Worm (Caenorhabditis elegans): ENCODE data around the gene Y50D4A.4.

The Y50D4A.4 gene

ce11 chrV:1154472-1155278 lies 41.3 kb downstream of the Y50D4A.4 start (continued):
- TF ChIP-seq madf-5 (GFP tag; IDR thresholded peaks at IDR 0.05): no peak
- no peak for TF ChIP-seq nhr-48 (tag; optimal IDR thresholded peaks at IDR 0.05)
- TF ChIP-seq Y75B8A.6 (GFP tag; IDR thresholded peaks at IDR 0.05): no peak
- TF ChIP-seq attf-4 (tag; optimal IDR thresholded peaks at IDR 0.05): no peak
- no peak for TF ChIP-seq Y105C5A.15 (GFP tag; IDR thresholded peaks at IDR 0.05)
- TF ChIP-seq aly-2 (tag; optimal IDR thresholded peaks at IDR 0.05): no peak
- peak; percentile 98 for TF ChIP-seq aha-1 (tag)
- TF ChIP-seq ceh-44 (GFP tag; IDR thresholded peaks at IDR 0.05): no peak
- no peak for TF ChIP-seq cey-2 (tag; optimal IDR thresholded peaks at IDR 0.05; ENCODE audit: borderline replicate concordance, insufficient read depth)
- no peak for TF ChIP-seq daf-8 (GFP tag; IDR thresholded peaks at IDR 0.05)
- TF ChIP-seq D1046.2 (GFP tag; IDR thresholded peaks at IDR 0.05): no peak
- no peak for TF ChIP-seq jun-1 (tag; optimal IDR thresholded peaks at IDR 0.05)
- TF ChIP-seq ztf-7 (tag; optimal IDR thresholded peaks at IDR 0.05): no peak
- no peak for TF ChIP-seq tag-97 (GFP tag; IDR thresholded peaks at IDR 0.05)
- TF ChIP-seq unc-39 (tag; optimal IDR thresholded peaks at IDR 0.05): no peak
- no peak for TF ChIP-seq ztf-11 (tag; optimal IDR thresholded peaks at IDR 0.05)
- TF ChIP-seq mdt-29 (GFP tag; IDR thresholded peaks at IDR 0.05): no peak
- TF ChIP-seq F49E8.2 (tag; optimal IDR thresholded peaks at IDR 0.05; ENCODE audit: borderline replicate concordance): no peak
- no peak for TF ChIP-seq nhr-25 (tag; optimal IDR thresholded peaks at IDR 0.05; ENCODE audit: borderline replicate concordance, insufficient read depth)
- peak; percentile 55 for TF ChIP-seq hlh-30 (tag; optimal IDR thresholded peaks at IDR 0.05; ENCODE audit: insufficient read depth)
- TF ChIP-seq ceh-28 (tag; optimal IDR thresholded peaks at IDR 0.05): no peak
- TF ChIP-seq nhr-76 (tag; optimal IDR thresholded peaks at IDR 0.05): no peak
- TF ChIP-seq daf-19 (GFP tag; conservative IDR thresholded peaks at IDR 0.05): no peak
- no peak for TF ChIP-seq dmd-8 (GFP tag; IDR thresholded peaks at IDR 0.05)
- no peak for TF ChIP-seq sdz-12 (GFP tag; optimal IDR thresholded peaks at IDR 0.05)
- no peak for TF ChIP-seq ZK546.5 (tag; optimal IDR thresholded peaks at IDR 0.05)
- peak; percentile 36 for TF ChIP-seq mxl-3 (GFP tag; optimal IDR thresholded peaks at IDR 0.05)
- no peak for TF ChIP-seq daf-12 (tag; optimal IDR thresholded peaks at IDR 0.05)
- TF ChIP-seq lin-29 (GFP tag; IDR thresholded peaks at IDR 0.05): 0 out of 2 replicates have a peak, but pooled peaks have one; percentile 33
- no peak for TF ChIP-seq snpc-4 (tag; optimal IDR thresholded peaks at IDR 0.05)
- TF ChIP-seq zip-2 (tag; optimal IDR thresholded peaks at IDR 0.05): no peak
- TF ChIP-seq egl-27 (tag; optimal IDR thresholded peaks at IDR 0.05): no peak
- no peak for TF ChIP-seq nhr-237 (tag; optimal IDR thresholded peaks at IDR 0.05)
- TF ChIP-seq ceh-20 (GFP tag; IDR thresholded peaks at IDR 0.05): no peak
- peak; percentile 35; the same call in 1 of the 2 replicates for TF ChIP-seq T26A8.4 (GFP tag; IDR thresholded peaks at IDR 0.05)
- no peak for TF ChIP-seq madf-9 (GFP tag; conservative IDR thresholded peaks at IDR 0.05)
- TF ChIP-seq mep-1 (tag; optimal IDR thresholded peaks at IDR 0.05): no peak
- TF ChIP-seq nhr-111 (GFP tag; optimal IDR thresholded peaks at IDR 0.05): peak; percentile 30
- peak; percentile 57 for TF ChIP-seq hlh-11 (tag; optimal IDR thresholded peaks at IDR 0.05)
- TF ChIP-seq ceh-82 (tag; optimal IDR thresholded peaks at IDR 0.05): no peak
- peak; percentile 23 for TF ChIP-seq nhr-28 (tag; optimal IDR thresholded peaks at IDR 0.05)
- no peak for TF ChIP-seq nhr-10 (tag; optimal IDR thresholded peaks at IDR 0.05)
- no peak for TF ChIP-seq unc-130 (GFP tag; optimal IDR thresholded peaks at IDR 0.05)
- no peak for TF ChIP-seq nhr-11 (tag; optimal IDR thresholded peaks at IDR 0.05)
- no peak for TF ChIP-seq ZK337.2 (GFP tag; IDR thresholded peaks at IDR 0.05)
- TF ChIP-seq gei-8 (GFP tag; optimal IDR thresholded peaks at IDR 0.05): no peak
- TF ChIP-seq egl-43 (GFP tag; IDR thresholded peaks at IDR 0.05): no peak
- TF ChIP-seq lin-39 (tag; optimal IDR thresholded peaks at IDR 0.05): no peak
- no peak for TF ChIP-seq rbr-2 (tag; optimal IDR thresholded peaks at IDR 0.05)
- TF ChIP-seq mxl-2 (GFP tag; conservative IDR thresholded peaks at IDR 0.05): no peak; the same call in 1 of the 2 replicates
- no peak for TF ChIP-seq F44E2.7 (GFP tag; IDR thresholded peaks at IDR 0.05)

Data from whole organism, L4 larva.